Worm (Caenorhabditis elegans) whole organism, L4 larva: ENCODE data around the gene C14A6.6.

Experiments
- F10B5.3 ChIP-seq: sonication (generic microtip); optimal IDR thresholded peaks from 2 replicates; lab custom pipeline; 2016; ENCODE audit warnings: mild to moderate bottlenecking, missing genetic modification characterization, missing compliant biosample characterization
- F44E2.7 ChIP-seq: fragments of 200-800 bp; sonication (Bioruptor generic); IDR thresholded peaks from 2 replicates; pipeline ENCODE4 v2.1.2; 2022; ENCODE audit warnings: missing genetic modification characterization, missing compliant biosample characterization
- T20F7.1 ChIP-seq: fragments of 200-800 bp; sonication (Bioruptor generic); optimal IDR thresholded peaks from 2 replicates; lab custom pipeline; 2018; ENCODE audit warnings: mild to moderate bottlenecking, missing genetic modification characterization, missing compliant biosample characterization
- Y48G9A.11 ChIP-seq: fragments of 200-800 bp; sonication (Bioruptor generic); IDR thresholded peaks from 2 replicates; pipeline ENCODE4 v1.3.6; 2022; ENCODE audit warnings: missing genetic modification reagents, missing genetic modification characterization, missing compliant biosample characterization
- Y75B8A.6 ChIP-seq: fragments of 200-800 bp; sonication (Bioruptor generic); IDR thresholded peaks from 2 replicates; pipeline ENCODE4 v1.3.6; 2022; ENCODE audit warnings: missing genetic modification reagents, missing genetic modification characterization, missing compliant biosample characterization
- ZK337.2 ChIP-seq: fragments of 200-800 bp; sonication (Bioruptor generic); IDR thresholded peaks from 2 replicates; pipeline ENCODE4 v1.3.6; 2022; ENCODE audit warnings: missing genetic modification reagents, missing genetic modification characterization, missing compliant biosample characterization
- ama-1 ChIP-seq: fragments of 150-350 bp; optimal IDR thresholded peaks from 2 replicates; lab custom pipeline; 2014; ENCODE audit warnings: inconsistent platforms, mixed read lengths
- ceh-28 ChIP-seq: fragments of 150-350 bp; optimal IDR thresholded peaks from 2 replicates; lab custom pipeline; 2014; ENCODE audit warnings: missing biosample characterization, missing genetic modification reagents, missing genetic modification characterization
- ceh-82 ChIP-seq: sonication (generic microtip); optimal IDR thresholded peaks from 2 replicates; lab custom pipeline; 2017; ENCODE audit warnings: missing biosample characterization, missing genetic modification characterization
- ces-1 ChIP-seq: fragments of 150-350 bp; sonication (generic microtip); optimal IDR thresholded peaks from 4 replicates; lab custom pipeline; 2014; ENCODE audit warnings: missing biosample characterization, missing genetic modification reagents, missing genetic modification characterization
- dmd-8 ChIP-seq: fragments of 200-800 bp; sonication (Bioruptor generic); IDR thresholded peaks from 2 replicates; pipeline ENCODE4 v1.3.6; 2022; ENCODE audit warnings: missing genetic modification characterization, missing compliant biosample characterization
- dmd-9 ChIP-seq: fragments of 200-800 bp; sonication (Bioruptor generic); IDR thresholded peaks from 2 replicates; pipeline ENCODE4 v1.3.6; 2022; ENCODE audit warnings: missing genetic modification reagents, missing genetic modification characterization, missing compliant biosample characterization
- duxl-1 ChIP-seq: sonication (generic microtip); optimal IDR thresholded peaks from 2 replicates; lab custom pipeline; 2016; ENCODE audit warnings: mild to moderate bottlenecking, missing genetic modification characterization, moderate library complexity, missing compliant biosample characterization; ENCODE audit not compliant: poor library complexity
- egl-27 ChIP-seq: sonication (generic microtip); optimal IDR thresholded peaks from 3 replicates; lab custom pipeline; 2017; ENCODE audit warnings: missing biosample characterization, missing genetic modification reagents, missing genetic modification characterization
- hlh-30 ChIP-seq: sonication (generic microtip); optimal IDR thresholded peaks from 2 replicates; lab custom pipeline; 2017; ENCODE audit warnings: antibody characterized with exemption, mild to moderate bottlenecking, missing genetic modification characterization, missing compliant biosample characterization; ENCODE audit not compliant: insufficient read depth
- jun-1 ChIP-seq: fragments of 150-350 bp; optimal IDR thresholded peaks from 2 replicates; lab custom pipeline; 2014; ENCODE audit warnings: missing biosample characterization, missing genetic modification reagents, missing genetic modification characterization
- lim-7 ChIP-seq: fragments of 200-800 bp; sonication (Bioruptor generic); IDR thresholded peaks from 2 replicates; pipeline ENCODE4 v1.3.6; 2022; ENCODE audit warnings: missing genetic modification characterization, missing compliant biosample characterization
- madf-5 ChIP-seq, 2 experiments: fragments of 200-800 bp; sonication (Bioruptor generic); IDR thresholded peaks; 2 replicates each; pipeline ENCODE4 v1.3.6; 2022; ENCODE audit warnings: missing compliant biosample characterization in 2 of 2, missing genetic modification characterization in 2 of 2
- mes-2 ChIP-seq: sonication (generic microtip); optimal IDR thresholded peaks from 2 replicates; lab custom pipeline; 2016; ENCODE audit warnings: missing genotype, mild to moderate bottlenecking, missing genetic modification characterization, missing compliant biosample characterization; ENCODE audit not compliant: poor library complexity, severe bottlenecking
- nhr-10 ChIP-seq: fragments of 150-350 bp; optimal IDR thresholded peaks from 2 replicates; lab custom pipeline; 2014; ENCODE audit warnings: missing biosample characterization, missing genetic modification characterization
- nhr-102 ChIP-seq: sonication (generic microtip); optimal IDR thresholded peaks from 2 replicates; lab custom pipeline; 2016; ENCODE audit warnings: mild to moderate bottlenecking, missing genetic modification characterization, moderate library complexity, missing compliant biosample characterization
- nhr-11 ChIP-seq: fragments of 150-350 bp; optimal IDR thresholded peaks from 2 replicates; lab custom pipeline; 2014; ENCODE audit warnings: missing biosample characterization, missing genetic modification characterization
- nhr-237 ChIP-seq: sonication (generic microtip); optimal IDR thresholded peaks from 2 replicates; lab custom pipeline; 2017; ENCODE audit warnings: missing biosample characterization, missing genetic modification characterization
- nhr-28 ChIP-seq: fragments of 150-350 bp; optimal IDR thresholded peaks from 2 replicates; lab custom pipeline; 2014; ENCODE audit warnings: missing biosample characterization, missing genetic modification characterization
- nhr-41 ChIP-seq: fragments of 200-800 bp; sonication (Bioruptor generic); IDR thresholded peaks from 2 replicates; pipeline ENCODE4 v1.3.6; 2022; ENCODE audit warnings: missing genetic modification reagents, missing genetic modification characterization, missing compliant biosample characterization
- nhr-42 ChIP-seq: fragments of 200-800 bp; sonication (Bioruptor generic); IDR thresholded peaks from 2 replicates; pipeline ENCODE4 v1.3.6; 2022; ENCODE audit warnings: missing genetic modification characterization, missing compliant biosample characterization
- pha-4 ChIP-seq, 2 experiments: fragments of 150-350 bp in 1 of 2; fragments of 200-800 bp in 1 of 2; sonication (Bioruptor generic) in 1 of 2; IDR thresholded peaks in 1 of 2; optimal IDR thresholded peaks in 1 of 2; 2 replicates each; pipeline versions ENCODE4 v1.3.6 to Lab custom; 2014 to 2022; ENCODE audit warnings: missing genetic modification characterization in 2 of 2, missing genetic modification reagents in 2 of 2, missing biosample characterization in 1 of 2, missing compliant biosample characterization in 1 of 2
- php-3 ChIP-seq: fragments of 200-800 bp; sonication (Bioruptor generic); IDR thresholded peaks from 2 replicates; pipeline ENCODE4 v1.3.6; 2022; ENCODE audit warnings: missing genetic modification reagents, missing genetic modification characterization, missing compliant biosample characterization
- pqm-1 ChIP-seq: sonication (generic microtip); optimal IDR thresholded peaks from 2 replicates; lab custom pipeline; 2017; ENCODE audit warnings: missing biosample characterization, missing genetic modification characterization
- sdz-12 ChIP-seq: fragments of 200-800 bp; sonication (Bioruptor generic); optimal IDR thresholded peaks from 2 replicates; lab custom pipeline; 2018; ENCODE audit warnings: mild to moderate bottlenecking, missing genetic modification characterization, missing compliant biosample characterization
- snpc-4 ChIP-seq: fragments of 150-350 bp; optimal IDR thresholded peaks from 2 replicates; lab custom pipeline; 2014; ENCODE audit warnings: missing biosample characterization, missing genetic modification characterization
- spr-3 ChIP-seq: fragments of 200-800 bp; sonication (Bioruptor generic); optimal IDR thresholded peaks from 2 replicates; lab custom pipeline; 2018; ENCODE audit warnings: mild to moderate bottlenecking, missing genetic modification characterization, missing compliant biosample characterization
- tra-1 ChIP-seq: fragments of 200-800 bp; sonication (Bioruptor generic); IDR thresholded peaks from 2 replicates; pipeline ENCODE4 v1.3.6; 2022; ENCODE audit warnings: missing genetic modification reagents, missing genetic modification characterization, missing compliant biosample characterization
- unc-130 ChIP-seq: sonication (generic microtip); optimal IDR thresholded peaks from 2 replicates; lab custom pipeline; 2016; ENCODE audit warnings: missing genetic modification reagents, missing genetic modification characterization, missing compliant biosample characterization
- zag-1 ChIP-seq: fragments of 150-350 bp; optimal IDR thresholded peaks from 2 replicates; lab custom pipeline; 2014; ENCODE audit warnings: missing biosample characterization, missing genetic modification characterization
- zfp-2 ChIP-seq: sonication (generic microtip); optimal IDR thresholded peaks from 2 replicates; lab custom pipeline; 2016; ENCODE audit warnings: mild to moderate bottlenecking, missing genetic modification characterization, missing compliant biosample characterization
- zip-2 ChIP-seq: fragments of 150-350 bp; optimal IDR thresholded peaks from 2 replicates; lab custom pipeline; 2014; ENCODE audit warnings: missing biosample characterization, missing genetic modification characterization
- ztf-11 ChIP-seq: fragments of 150-350 bp; optimal IDR thresholded peaks from 2 replicates; lab custom pipeline; 2014; ENCODE audit warnings: missing biosample characterization, missing genetic modification characterization

C14A6.6 gene

DNA sequence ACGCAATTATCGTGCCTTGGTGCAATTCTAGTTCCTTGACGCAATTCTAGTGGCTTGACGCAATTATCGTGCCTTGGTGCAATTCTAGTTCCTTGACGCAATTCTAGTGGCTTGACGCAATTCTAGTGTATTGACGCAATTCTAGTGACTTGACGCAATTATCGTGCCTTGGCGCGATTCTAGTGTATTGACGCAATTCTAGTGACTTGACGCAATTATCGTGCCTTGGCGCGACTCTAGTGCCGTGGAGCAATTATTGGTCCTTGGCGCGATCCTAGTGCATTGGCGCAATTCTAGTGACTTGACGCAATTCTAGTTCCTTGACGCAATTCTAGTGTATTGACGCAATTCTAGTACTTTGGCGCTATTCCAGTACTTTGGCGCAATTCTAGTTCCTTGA lies 7.9 kb upstream of the C14A6.6 start:
- 0 out of 2 replicates have a peak, but pooled peaks have one; percentile 35 for TF ChIP-seq dmd-8
- TF ChIP-seq madf-5 (GFP tag; IDR thresholded peaks at IDR 0.05; lab: Robert Waterston, UW), result peak in 1 of 2 experiments; percentile 69; a peak in 1 of 4 replicates

DNA sequence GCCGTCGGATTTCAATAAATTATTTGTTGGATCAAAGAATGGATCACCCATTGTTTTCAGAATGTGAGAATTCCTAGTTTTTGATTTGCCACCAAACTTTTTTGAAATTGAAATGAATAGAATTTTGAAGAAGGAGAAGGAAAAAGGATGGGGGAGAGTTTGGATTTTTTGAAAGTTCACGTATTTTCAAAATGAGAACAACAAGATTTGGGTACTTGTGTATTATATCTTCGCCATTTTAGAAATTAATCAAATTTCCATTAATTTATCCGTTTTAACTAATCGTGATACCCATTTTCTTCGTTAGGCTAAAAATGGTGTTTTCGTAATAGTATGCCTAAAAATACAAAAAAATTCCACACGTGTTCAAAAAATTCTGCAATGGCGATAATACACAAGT lies 4.5 kb upstream of the C14A6.6 start, which contains the start of gene C14A6.8:
TSS of gene C14A6.8 (minus strand) at position 101 of the 400 bp plus-strand sequence.
- TF ChIP-seq egl-27 (no peak), hlh-30 (tag; lab: Kevin White, UChicago) (no peak), madf-5 (GFP tag; IDR thresholded peaks at IDR 0.05; lab: Robert Waterston, UW) (no peak), ceh-82 (no peak), spr-3 (GFP tag; lab: Kevin White, UChicago) (no peak), nhr-42 (no peak), zag-1 (tag; lab: Kevin White, UChicago) (no peak), ces-1 (GFP tag; lab: Kevin White, UChicago) (no peak), duxl-1 (no peak), sdz-12 (GFP tag; lab: Kevin White, UChicago) (no peak), T20F7.1 (GFP tag; lab: Kevin White, UChicago) (no peak), nhr-41 (no peak), zfp-2 (tag; lab: Kevin White, UChicago) (no peak), nhr-11 (tag; lab: Kevin White, UChicago) (no peak), Y48G9A.11 (GFP tag; lab: Robert Waterston, UW) (no peak), pqm-1 (no peak)
- TF ChIP-seq, all 104 proteins: peak for 0

DNA sequence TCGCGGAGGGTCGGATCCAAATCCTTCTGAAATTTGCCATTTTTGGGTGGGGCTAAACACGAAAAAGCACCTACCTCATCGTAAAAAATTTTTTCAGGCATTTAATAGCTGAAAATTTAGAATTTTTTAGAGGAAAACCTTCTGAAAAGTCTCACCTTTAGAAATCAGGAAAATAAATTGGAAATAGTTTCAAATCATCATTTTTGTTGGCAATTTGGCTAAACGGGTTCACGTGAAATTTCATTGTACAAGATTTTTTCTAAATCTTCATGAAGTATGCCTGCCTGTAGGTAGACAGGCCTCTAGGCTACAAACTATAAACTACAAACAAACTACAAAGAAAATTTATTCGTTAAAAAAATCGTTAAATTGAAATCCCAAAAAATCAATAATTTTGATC lies 1.2 kb upstream of the C14A6.6 start, which contains the start of gene C14A6.7:
TSS of gene C14A6.7 (minus strand) at position 101 of the 400 bp plus-strand sequence.
- TF ChIP-seq jun-1 (tag; lab: Kevin White, UChicago) (no peak), ZK337.2 (GFP tag; lab: Robert Waterston, UW) (no peak), lim-7 (no peak), dmd-9 (no peak), duxl-1 (no peak), pha-4 (GFP tag; IDR thresholded peaks at IDR 0.05; lab: Robert Waterston, UW) (no peak), pha-4 (tag; optimal IDR thresholded peaks at IDR 0.05; lab: Kevin White, UChicago) (no peak), php-3 (GFP tag; lab: Robert Waterston, UW) (no peak), mes-2 (tag; lab: Kevin White, UChicago) (no peak), Y75B8A.6 (no peak), unc-130 (GFP tag; lab: Kevin White, UChicago) (no peak), zag-1 (tag; lab: Kevin White, UChicago) (no peak), nhr-102 (tag; lab: Kevin White, UChicago) (no peak), nhr-10 (tag; lab: Kevin White, UChicago) (no peak), zip-2 (no peak), ama-1 (lab: Kevin White, UChicago) (no peak), nhr-28 (tag; lab: Kevin White, UChicago) (no peak), nhr-237 (tag; lab: Kevin White, UChicago) (no peak), F10B5.3 (tag; lab: Kevin White, UChicago) (no peak)

DNA sequence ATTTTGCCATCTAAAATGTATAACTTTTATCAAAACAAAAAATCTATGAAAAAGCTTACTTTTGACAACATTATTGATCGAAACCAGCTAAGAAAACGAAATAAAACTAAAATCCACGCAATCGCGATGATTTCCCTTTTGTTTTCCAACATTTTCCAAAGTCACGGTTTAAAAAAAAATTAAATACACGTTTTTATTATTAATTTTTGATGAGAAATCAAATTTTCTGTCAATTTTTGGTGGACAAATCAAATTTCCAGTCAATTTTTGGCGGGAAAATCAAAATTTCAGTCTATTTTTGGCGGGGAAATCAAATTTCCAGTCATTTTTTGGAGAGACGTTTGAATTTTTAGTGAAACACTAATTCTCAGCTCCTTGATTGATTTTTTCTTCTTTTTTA lies 2.3 kb downstream of the C14A6.6 start, which contains the start of gene C14A6.5:
TSS of gene C14A6.5 (minus strand) at position 101 of the 400 bp plus-strand sequence.
- TF ChIP-seq T20F7.1 (GFP tag; lab: Kevin White, UChicago), result no peak
- TF ChIP-seq snpc-4, result no peak
- no peak for TF ChIP-seq spr-3 (GFP tag; lab: Kevin White, UChicago)
- TF ChIP-seq ceh-28 (tag; lab: Kevin White, UChicago), result no peak
- no peak for TF ChIP-seq ztf-11
- no peak for TF ChIP-seq F44E2.7 (GFP tag; lab: Robert Waterston, UW)
- no peak for TF ChIP-seq tra-1 (GFP tag; lab: Robert Waterston, UW)
